Worm (Caenorhabditis elegans) whole organism, L2 larva: ENCODE measurements around the gene K09B3.1.

Experiments
- aly-2 ChIP-seq: fragments of 150-350 bp; optimal IDR thresholded peaks from 2 replicates; lab custom pipeline; 2014; ENCODE audit warnings: missing biosample characterization, missing genetic modification characterization
- lsy-2 ChIP-seq, 2 experiments: fragments of 150-350 bp in 1 of 2; sonication (generic microtip) in 1 of 2; optimal IDR thresholded peaks; 2 replicates each; lab custom pipeline; 2014 to 2017; ENCODE audit warnings: missing biosample characterization in 2 of 2, missing genetic modification characterization in 2 of 2
- mdl-1 ChIP-seq, 2 experiments: fragments of 150-350 bp in 1 of 2; sonication (generic microtip) in 1 of 2; optimal IDR thresholded peaks; 2 replicates each; lab custom pipeline; 2017; ENCODE audit warnings: missing biosample characterization in 2 of 2, missing genetic modification characterization in 2 of 2
- nhr-12 ChIP-seq: fragments of 150-350 bp; optimal IDR thresholded peaks from 2 replicates; lab custom pipeline; 2014; ENCODE audit warnings: missing biosample characterization, missing genetic modification characterization
- nhr-25 ChIP-seq: fragments of 150-350 bp; sonication (generic microtip); optimal IDR thresholded peaks from 3 replicates; lab custom pipeline; 2014; ENCODE audit warnings: missing biosample characterization, missing genetic modification characterization
- nhr-6 ChIP-seq: fragments of 150-350 bp; optimal IDR thresholded peaks from 2 replicates; lab custom pipeline; 2014; ENCODE audit warnings: missing biosample characterization, missing genetic modification characterization
- nhr-77 ChIP-seq: fragments of 150-350 bp; optimal IDR thresholded peaks from 2 replicates; lab custom pipeline; 2014; ENCODE audit warnings: missing biosample characterization, missing genetic modification characterization
- unc-39 ChIP-seq: fragments of 150-350 bp; optimal IDR thresholded peaks from 2 replicates; lab custom pipeline; 2014; ENCODE audit warnings: missing biosample characterization, missing genetic modification characterization
- ztf-11 ChIP-seq: sonication (generic microtip); optimal IDR thresholded peaks from 2 replicates; lab custom pipeline; 2017; ENCODE audit warnings: missing biosample characterization, missing genetic modification characterization

- TF ChIP-seq nhr-12 (tag; lab: Kevin White, UChicago) (no peak), mdl-1 (tag; optimal IDR thresholded peaks at IDR 0.05; lab: Kevin White, UChicago) (no peak), lsy-2 (tag; optimal IDR thresholded peaks at IDR 0.05; lab: Kevin White, UChicago) (no peak), ztf-11 (no peak), unc-39 (tag; lab: Kevin White, UChicago) (no peak), nhr-6 (tag; lab: Kevin White, UChicago) (no peak), nhr-77 (tag; lab: Kevin White, UChicago) (no peak), nhr-25 (tag; lab: Kevin White, UChicago) (no peak), aly-2 (tag; lab: Kevin White, UChicago) (no peak)
Observed at ce11 chrIV:3745806-3746205, 48.7 kb upstream of the K09B3.1 start.
